Worm (Caenorhabditis elegans) whole organism, young adult: ENCODE measurements around the gene pdi-2.

Experiments
- B0019.2 ChIP-seq: fragments of 200-800 bp; sonication (Bioruptor generic); conservative IDR thresholded peaks from 2 replicates; pipeline ENCODE4 v1.3.6; 2022; ENCODE audit warnings: missing genetic modification reagents, missing genetic modification characterization, missing compliant biosample characterization
- B0035.1 ChIP-seq: sonication (generic microtip); optimal IDR thresholded peaks from 2 replicates; lab custom pipeline; 2016; ENCODE audit warnings: missing genetic modification characterization, mild to moderate bottlenecking, missing compliant biosample characterization, missing genotype, missing genetic modification reagents
- B0261.1 ChIP-seq: sonication (generic microtip); optimal IDR thresholded peaks from 2 replicates; lab custom pipeline; 2016; ENCODE audit warnings: mild to moderate bottlenecking, missing genetic modification characterization, moderate library complexity, missing compliant biosample characterization
- C06A6.2 ChIP-seq: fragments of 200-800 bp; sonication (Bioruptor generic); conservative IDR thresholded peaks from 2 replicates; pipeline ENCODE4 v1.3.6; 2022; ENCODE audit warnings: missing genetic modification characterization, missing compliant biosample characterization
- C17E4.6 ChIP-seq: fragments of 200-800 bp; sonication (Bioruptor generic); IDR thresholded peaks from 2 replicates; pipeline ENCODE4 v1.3.6; 2022; ENCODE audit warnings: missing genetic modification reagents, missing genetic modification characterization, missing compliant biosample characterization
- F10E7.11 ChIP-seq: sonication (generic microtip); optimal IDR thresholded peaks from 2 replicates; lab custom pipeline; 2017; ENCODE audit warnings: mild to moderate bottlenecking, missing genetic modification characterization, moderate library complexity, missing compliant biosample characterization
- F22D6.2 ChIP-seq: sonication (generic microtip); optimal IDR thresholded peaks from 2 replicates; lab custom pipeline; 2016; ENCODE audit warnings: mild to moderate bottlenecking, missing genetic modification characterization, missing compliant biosample characterization
- F39B2.1 ChIP-seq: fragments of 200-800 bp; sonication (Bioruptor generic); IDR thresholded peaks from 2 replicates; pipeline ENCODE4 v1.3.6; 2022; ENCODE audit warnings: missing genetic modification reagents, missing genetic modification characterization, missing compliant biosample characterization
- F52B5.7 ChIP-seq: sonication (generic microtip); optimal IDR thresholded peaks from 2 replicates; lab custom pipeline; 2016; ENCODE audit warnings: mild to moderate bottlenecking, missing genetic modification characterization, missing compliant biosample characterization
- F57A8.1 ChIP-seq: fragments of 200-800 bp; sonication (Bioruptor generic); optimal IDR thresholded peaks from 2 replicates; lab custom pipeline; 2018; ENCODE audit warnings: mild to moderate bottlenecking, missing genetic modification characterization, moderate library complexity, missing compliant biosample characterization
- K12H6.12 ChIP-seq: fragments of 200-800 bp; sonication (Bioruptor generic); optimal IDR thresholded peaks from 2 replicates; lab custom pipeline; 2018; ENCODE audit warnings: mild to moderate bottlenecking, missing genetic modification characterization, missing compliant biosample characterization
- Y53G8AR.9 ChIP-seq: fragments of 200-800 bp; sonication (Bioruptor generic); conservative IDR thresholded peaks from 2 replicates; pipeline ENCODE4 v1.3.6; 2022; ENCODE audit warnings: missing genetic modification reagents, missing genetic modification characterization, missing compliant biosample characterization
- Y56A3A.18 ChIP-seq: fragments of 200-800 bp; sonication (Bioruptor generic); IDR thresholded peaks from 2 replicates; pipeline ENCODE4 v1.3.6; 2022; ENCODE audit warnings: missing genetic modification reagents, missing genetic modification characterization, missing compliant biosample characterization
- Y79H2A.3 ChIP-seq: fragments of 200-800 bp; sonication (Bioruptor generic); conservative IDR thresholded peaks from 2 replicates; pipeline ENCODE4 v1.3.6; 2022; ENCODE audit warnings: missing genetic modification reagents, missing genetic modification characterization, missing compliant biosample characterization
- aptf-2 ChIP-seq: fragments of 200-800 bp; sonication (Bioruptor generic); conservative IDR thresholded peaks from 2 replicates; pipeline ENCODE4 v1.3.6; 2022; ENCODE audit warnings: missing genetic modification reagents, missing genetic modification characterization, missing compliant biosample characterization
- attf-3 ChIP-seq: fragments of 200-800 bp; sonication (Bioruptor generic); conservative IDR thresholded peaks from 2 replicates; pipeline ENCODE4 v1.3.6; 2022; ENCODE audit warnings: missing genetic modification reagents, missing genetic modification characterization, missing compliant biosample characterization
- attf-5 ChIP-seq: fragments of 200-800 bp; sonication (Bioruptor generic); optimal IDR thresholded peaks from 2 replicates; lab custom pipeline; 2018; ENCODE audit warnings: mild to moderate bottlenecking, missing genetic modification characterization, missing compliant biosample characterization
- bed-1 ChIP-seq: fragments of 200-800 bp; sonication (Bioruptor generic); IDR thresholded peaks from 2 replicates; pipeline ENCODE4 v1.3.6; 2022; ENCODE audit warnings: missing genetic modification reagents, missing genetic modification characterization, missing compliant biosample characterization
- ccch-3 ChIP-seq: fragments of 200-800 bp; sonication (Bioruptor generic); optimal IDR thresholded peaks from 2 replicates; lab custom pipeline; 2018; ENCODE audit warnings: mild to moderate bottlenecking, missing genetic modification characterization, missing compliant biosample characterization
- cebp-1 ChIP-seq, 2 experiments: fragments of 200-800 bp in 1 of 2; sonication (Bioruptor generic) in 1 of 2; sonication (generic microtip) in 1 of 2; IDR thresholded peaks in 1 of 2; optimal IDR thresholded peaks in 1 of 2; 2 replicates each; pipeline versions ENCODE4 v1.3.6 to Lab custom; 2017 to 2022; ENCODE audit warnings: missing compliant biosample characterization in 2 of 2, missing genetic modification characterization in 2 of 2, mild to moderate bottlenecking in 1 of 2, missing genetic modification reagents in 1 of 2, moderate library complexity in 1 of 2
- ceh-27 ChIP-seq: fragments of 200-800 bp; sonication (Bioruptor generic); optimal IDR thresholded peaks from 2 replicates; lab custom pipeline; 2018; ENCODE audit warnings: mild to moderate bottlenecking, missing genetic modification characterization, moderate library complexity, missing compliant biosample characterization
- egrh-3 ChIP-seq: fragments of 200-800 bp; sonication (Bioruptor generic); IDR thresholded peaks from 2 replicates; pipeline ENCODE4 v1.3.6; 2022; ENCODE audit warnings: missing genetic modification reagents, missing genetic modification characterization, missing compliant biosample characterization
- ets-4 ChIP-seq: fragments of 200-800 bp; sonication (Bioruptor generic); optimal IDR thresholded peaks from 2 replicates; lab custom pipeline; 2018; ENCODE audit warnings: mild to moderate bottlenecking, missing genetic modification characterization, missing compliant biosample characterization
- hlh-26 ChIP-seq: fragments of 200-800 bp; sonication (Bioruptor generic); conservative IDR thresholded peaks from 2 replicates; pipeline ENCODE4 v1.3.6; 2022; ENCODE audit warnings: missing genetic modification reagents, missing genetic modification characterization, missing compliant biosample characterization
- hrde-1 ChIP-seq: sonication (generic microtip); optimal IDR thresholded peaks from 2 replicates; lab custom pipeline; 2016; ENCODE audit warnings: missing genetic modification characterization, mild to moderate bottlenecking, missing compliant biosample characterization, moderate library complexity, missing genotype, missing genetic modification reagents, borderline replicate concordance
- lag-1 ChIP-seq: fragments of 200-800 bp; sonication (Bioruptor generic); IDR thresholded peaks from 2 replicates; pipeline ENCODE4 v1.3.6; 2022; ENCODE audit warnings: missing genetic modification reagents, missing genetic modification characterization, missing compliant biosample characterization
- let-526 ChIP-seq: fragments of 200-800 bp; sonication (Bioruptor generic); IDR thresholded peaks from 2 replicates; pipeline ENCODE4 v1.3.6; 2022; ENCODE audit warnings: missing genetic modification reagents, missing genetic modification characterization, missing compliant biosample characterization
- lsy-27 ChIP-seq: sonication (generic microtip); optimal IDR thresholded peaks from 2 replicates; lab custom pipeline; 2017; ENCODE audit warnings: missing genetic modification characterization, mild to moderate bottlenecking, missing compliant biosample characterization, antibody characterized with exemption, missing genotype, borderline replicate concordance; ENCODE audit not compliant: insufficient read depth
- madf-10 ChIP-seq: sonication (generic microtip); optimal IDR thresholded peaks from 2 replicates; lab custom pipeline; 2016; ENCODE audit warnings: mild to moderate bottlenecking, missing genetic modification characterization, missing compliant biosample characterization
- madf-8 ChIP-seq: fragments of 200-800 bp; sonication (Bioruptor generic); conservative IDR thresholded peaks from 2 replicates; pipeline ENCODE4 v1.3.6; 2022; ENCODE audit warnings: missing genetic modification reagents, missing genetic modification characterization, missing compliant biosample characterization
- mes-4 ChIP-seq: sonication (generic microtip); optimal IDR thresholded peaks from 2 replicates; lab custom pipeline; 2016; ENCODE audit warnings: missing genotype, missing genetic modification characterization, missing compliant biosample characterization
- mxl-1 ChIP-seq: sonication (generic microtip); optimal IDR thresholded peaks from 2 replicates; lab custom pipeline; 2016; ENCODE audit warnings: missing genetic modification characterization, missing compliant biosample characterization
- nfya-1 ChIP-seq: sonication (generic microtip); optimal IDR thresholded peaks from 2 replicates; lab custom pipeline; 2017; ENCODE audit warnings: antibody characterized with exemption, missing compliant biosample characterization, missing genetic modification characterization, borderline replicate concordance; ENCODE audit not compliant: insufficient read depth
- nfyb-1 ChIP-seq: fragments of 200-800 bp; sonication (Bioruptor generic); IDR thresholded peaks from 2 replicates; pipeline ENCODE4 v1.3.6; 2022; ENCODE audit warnings: missing genetic modification reagents, missing genetic modification characterization, missing compliant biosample characterization
- nhr-80 ChIP-seq: sonication (generic microtip); optimal IDR thresholded peaks from 2 replicates; lab custom pipeline; 2016; ENCODE audit warnings: missing genetic modification characterization, missing compliant biosample characterization
- rcor-1 ChIP-seq: fragments of 200-800 bp; sonication (Bioruptor generic); IDR thresholded peaks from 2 replicates; pipeline ENCODE4 v1.3.6; 2022; ENCODE audit warnings: missing genetic modification reagents, missing genetic modification characterization, missing compliant biosample characterization
- sea-2 ChIP-seq: fragments of 200-800 bp; sonication (Bioruptor generic); IDR thresholded peaks from 2 replicates; pipeline ENCODE4 v1.3.6; 2022; ENCODE audit warnings: missing genetic modification characterization, missing compliant biosample characterization
- tbp1 ChIP-seq: fragments of 200-800 bp; sonication (Bioruptor generic); optimal IDR thresholded peaks from 2 replicates; lab custom pipeline; 2018; ENCODE audit warnings: mild to moderate bottlenecking, missing genetic modification characterization, missing compliant biosample characterization
- unc-130 ChIP-seq: sonication (generic microtip); optimal IDR thresholded peaks from 2 replicates; lab custom pipeline; 2016; ENCODE audit warnings: missing genetic modification reagents, missing genetic modification characterization, missing compliant biosample characterization
- xnd-1 ChIP-seq: sonication (generic microtip); optimal IDR thresholded peaks from 2 replicates; lab custom pipeline; 2016; ENCODE audit warnings: missing genotype, missing genetic modification reagents, missing genetic modification characterization, missing compliant biosample characterization
- zim-3 ChIP-seq: sonication (generic microtip); optimal IDR thresholded peaks from 2 replicates; lab custom pipeline; 2017; ENCODE audit warnings: mild to moderate bottlenecking, missing genetic modification characterization, moderate library complexity, missing compliant biosample characterization
- ztf-18 ChIP-seq: sonication (generic microtip); optimal IDR thresholded peaks from 2 replicates; lab custom pipeline; 2016; ENCODE audit warnings: missing genotype, mild to moderate bottlenecking, missing genetic modification characterization, missing compliant biosample characterization
- ztf-22 ChIP-seq: fragments of 200-800 bp; sonication (Bioruptor generic); optimal IDR thresholded peaks from 2 replicates; lab custom pipeline; 2018; ENCODE audit warnings: mild to moderate bottlenecking, missing genetic modification characterization, moderate library complexity, missing compliant biosample characterization

The pdi-2 gene

DNA sequence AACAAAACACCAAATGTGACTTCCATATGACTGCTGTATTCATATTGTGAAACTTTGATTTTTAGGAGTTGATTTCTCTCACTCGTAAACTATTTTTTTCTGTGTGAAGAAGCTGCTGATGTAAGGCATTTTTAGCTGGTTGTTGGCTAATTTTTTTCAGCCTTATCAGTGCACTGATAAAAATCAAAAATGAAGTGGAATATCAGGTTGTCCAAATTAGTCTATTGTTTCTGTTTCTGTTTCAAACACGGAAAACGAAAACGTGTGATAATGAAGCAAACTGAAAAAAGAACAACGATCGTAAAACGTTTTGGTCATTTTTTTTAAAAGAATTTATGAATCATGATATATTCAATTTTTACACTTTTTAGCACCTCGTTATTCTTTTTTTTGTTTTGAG, 43.2 kb upstream of the pdi-2 start:
- TF ChIP-seq F57A8.1 (GFP tag; lab: Kevin White, UChicago): no peak
- TF ChIP-seq ztf-22 (GFP tag; lab: Kevin White, UChicago): no peak
- TF ChIP-seq Y53G8AR.9 (GFP tag; lab: Robert Waterston, UW): no peak
- TF ChIP-seq madf-8 (GFP tag; lab: Robert Waterston, UW): no peak
- no peak for TF ChIP-seq ets-4 (GFP tag; lab: Kevin White, UChicago)
- TF ChIP-seq unc-130 (GFP tag; lab: Kevin White, UChicago): no peak
- TF ChIP-seq cebp-1 (GFP tag; IDR thresholded peaks at IDR 0.05; lab: Robert Waterston, UW): no peak
- peak; percentile 12 for TF ChIP-seq cebp-1 (tag; optimal IDR thresholded peaks at IDR 0.05; lab: Kevin White, UChicago)
- TF ChIP-seq F10E7.11 (tag; lab: Kevin White, UChicago): no peak
- TF ChIP-seq mes-4 (tag; lab: Kevin White, UChicago): no peak
- TF ChIP-seq ceh-27: no peak
- TF ChIP-seq lag-1 (GFP tag; lab: Robert Waterston, UW): no peak
- TF ChIP-seq nhr-80 (tag; lab: Kevin White, UChicago): peak; percentile 70
- TF ChIP-seq aptf-2 (GFP tag; lab: Robert Waterston, UW): no peak
- TF ChIP-seq zim-3 (tag; lab: Kevin White, UChicago): no peak
- TF ChIP-seq ztf-18 (tag; lab: Kevin White, UChicago): no peak
- no peak for TF ChIP-seq attf-5
- no peak for TF ChIP-seq hrde-1 (tag; lab: Kevin White, UChicago)

DNA sequence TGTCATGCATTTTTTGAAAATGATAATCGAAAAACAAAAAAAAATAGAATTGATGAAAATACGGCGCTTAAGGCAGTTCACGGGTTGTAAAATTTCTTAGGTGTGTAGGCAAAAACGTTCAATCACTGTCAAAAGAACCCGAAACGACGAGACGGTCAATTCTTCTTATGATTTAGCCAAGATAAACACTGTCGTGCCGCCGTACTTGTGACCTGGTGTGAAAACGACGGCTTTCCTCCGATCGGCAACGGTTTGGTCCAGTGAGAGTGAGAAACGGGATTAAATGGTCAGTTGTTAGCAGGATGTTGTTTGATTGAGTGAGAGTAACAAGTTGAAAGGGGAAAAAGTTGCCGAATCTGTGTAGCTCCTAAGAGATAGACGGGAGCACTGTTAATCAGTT, 39.9 kb upstream of the pdi-2 start:
- TF ChIP-seq B0019.2 (no peak), F22D6.2 (no peak), K12H6.12 (no peak), sea-2 (GFP tag; lab: Robert Waterston, UW) (no peak), lsy-27 (tag; lab: Kevin White, UChicago) (no peak), Y79H2A.3 (GFP tag; lab: Robert Waterston, UW) (no peak), nfyb-1 (GFP tag; lab: Robert Waterston, UW) (no peak), ztf-22 (GFP tag; lab: Kevin White, UChicago) (no peak), hlh-26 (GFP tag; lab: Robert Waterston, UW) (no peak), B0035.1 (tag; lab: Kevin White, UChicago) (no peak), bed-1 (GFP tag; lab: Robert Waterston, UW) (no peak), F52B5.7 (tag; lab: Kevin White, UChicago) (no peak), let-526 (GFP tag; lab: Robert Waterston, UW) (no peak), nfya-1 (no peak), mxl-1 (tag; lab: Kevin White, UChicago) (no peak), C06A6.2 (GFP tag; lab: Robert Waterston, UW) (no peak), aptf-2 (GFP tag; lab: Robert Waterston, UW) (no peak)

DNA sequence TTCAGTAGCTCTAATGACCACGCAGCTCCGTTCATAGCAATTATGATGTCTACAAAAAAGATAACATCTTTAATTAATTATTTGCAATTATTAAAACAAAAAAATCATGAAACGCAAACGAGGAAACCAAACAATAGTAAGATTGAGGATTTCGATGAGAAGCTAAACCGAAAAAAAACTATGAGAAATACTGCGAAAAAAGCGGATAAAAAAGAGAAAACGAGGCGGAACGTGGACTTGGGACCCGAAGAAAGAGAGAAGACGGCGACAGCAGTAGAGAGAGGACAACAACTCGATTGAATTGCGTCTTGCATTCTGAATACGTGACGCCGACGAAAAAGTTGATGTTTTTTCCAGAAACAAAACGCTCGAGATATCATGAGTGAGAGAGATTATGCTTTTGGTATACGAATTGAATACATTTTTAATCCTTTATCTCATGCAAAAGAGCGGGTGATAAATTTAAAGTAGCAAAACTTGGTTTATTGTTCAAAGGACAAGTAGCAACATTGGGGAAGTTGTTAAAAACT, 35.1 kb upstream of the pdi-2 start, which contains the start of gene ncr-1:
Gene ncr-1, minus strand, starts transcription at position 51 of the 530 bp plus-strand sequence.
- TF ChIP-seq madf-10 (tag; lab: Kevin White, UChicago) (no peak), B0261.1 (tag; lab: Kevin White, UChicago) (no peak), xnd-1 (no peak), egrh-3 (GFP tag; lab: Robert Waterston, UW) (no peak), C17E4.6 (GFP tag; lab: Robert Waterston, UW) (no peak), F39B2.1 (GFP tag; lab: Robert Waterston, UW) (no peak), ccch-3 (GFP tag; lab: Kevin White, UChicago) (no peak), aptf-2 (GFP tag; lab: Robert Waterston, UW) (no peak), Y56A3A.18 (GFP tag; lab: Robert Waterston, UW) (no peak), tbp1 (no peak), attf-3 (GFP tag; lab: Robert Waterston, UW) (no peak), nhr-80 (tag; lab: Kevin White, UChicago) (no peak), rcor-1 (GFP tag; lab: Robert Waterston, UW) (no peak), mxl-1 (tag; lab: Kevin White, UChicago) (no peak), hrde-1 (tag; lab: Kevin White, UChicago) (no peak), zim-3 (tag; lab: Kevin White, UChicago) (no peak)
